Fruit fly (Drosophila melanogaster): ENCODE data around the gene Ku80.

- TF ChIP-seq CG8478 (optimal IDR thresholded peaks at IDR 0.05) = no peak
- TF ChIP-seq EcR (GFP tag; optimal IDR thresholded peaks at IDR 0.05) = no peak
- TF ChIP-seq pan (optimal IDR thresholded peaks at IDR 0.05) = no peak
- TF ChIP-seq Dll (optimal IDR thresholded peaks at IDR 0.05) = no peak
Observed at dm6 chr2L:15768097-15768496, 2.9 kb downstream of the Ku80 start, which contains the start of gene wek.
